Worm (Caenorhabditis elegans): ENCODE results near the gene Y56A3A.6.
A peak's percentile ranks its signal among the peaks of the same experiment; 100 is the strongest.

Y56A3A.6 gene

ce11 chrIII:11822407-11822806, 56.2 kb downstream of the Y56A3A.6 start, which contains the start of gene maa-1:
TSS of gene maa-1 (minus strand) at chrIII:11822526.
- TF ChIP-seq lsy-2 (tag; optimal IDR thresholded peaks at IDR 0.05) (peak in 1 of 2 experiments; percentile 8), F10B5.3 (tag; optimal IDR thresholded peaks at IDR 0.05) (no peak), php-3 (GFP tag; IDR thresholded peaks at IDR 0.05) (0 out of 2 replicates have a peak, but pooled peaks have one; percentile 56), ztf-11 (tag; optimal IDR thresholded peaks at IDR 0.05) (no peak), hlh-11 (tag; optimal IDR thresholded peaks at IDR 0.05) (peak; percentile 64), snpc-4 (tag; optimal IDR thresholded peaks at IDR 0.05) (no peak), dmd-6 (GFP tag; IDR thresholded peaks at IDR 0.05) (no peak; the same call in 1 of the 2 replicates), dve-1 (tag; optimal IDR thresholded peaks at IDR 0.05; ENCODE audit: insufficient read depth) (peak; percentile 74), ceh-44 (GFP tag; IDR thresholded peaks at IDR 0.05) (no peak), daf-16 (GFP tag; optimal IDR thresholded peaks at IDR 0.05) (no peak), daf-16 (tag; optimal IDR thresholded peaks at IDR 0.05) (peak; percentile 97), pqm-1 (tag; optimal IDR thresholded peaks at IDR 0.05) (peak; percentile 39), spr-3 (GFP tag; optimal IDR thresholded peaks at IDR 0.05) (no peak), zag-1 (tag; optimal IDR thresholded peaks at IDR 0.05) (no peak), nhr-28 (tag; optimal IDR thresholded peaks at IDR 0.05) (peak; percentile 78), cey-2 (tag; optimal IDR thresholded peaks at IDR 0.05; ENCODE audit: borderline replicate concordance, insufficient read depth) (no peak), ceh-32 (tag; optimal IDR thresholded peaks at IDR 0.05; ENCODE audit: poor library complexity) (no peak), nhr-77 (tag; optimal IDR thresholded peaks at IDR 0.05) (peak; percentile 48)

All from whole organism, L4 larva.